Fruit fly (Drosophila melanogaster) whole organism, pupa: Measurements from ENCODE around the gene CG46339.
A peak's percentile ranks its signal among the peaks of the same experiment; 100 is the strongest.

ENCODE experiments used
- CG10348 ChIP-seq: fragments of 200-800 bp; sonication (Bioruptor generic); IDR thresholded peaks from 2 replicates; pipeline ENCODE4 v1.3.6; 2022; ENCODE audit warnings: missing biosample characterization, missing genetic modification characterization
- CG12605 ChIP-seq: fragments of 200-800 bp; sonication (Bioruptor generic); IDR thresholded peaks from 2 replicates; pipeline ENCODE4 v1.3.6; 2022; ENCODE audit warnings: missing biosample characterization, missing genetic modification characterization
- CG13204 ChIP-seq: fragments of 200-800 bp; sonication (Bioruptor generic); optimal IDR thresholded peaks from 2 replicates; lab custom pipeline; 2018; ENCODE audit warnings: missing biosample characterization, mild to moderate bottlenecking, missing genetic modification characterization, moderate library complexity
- CG14655 ChIP-seq: fragments of 200-800 bp; sonication (Bioruptor generic); optimal IDR thresholded peaks from 3 replicates; lab custom pipeline; 2017; ENCODE audit warnings: mild to moderate bottlenecking, missing biosample characterization, missing genetic modification reagents, missing genetic modification characterization
- CG15710 ChIP-seq: fragments of 200-800 bp; sonication (Bioruptor generic); optimal IDR thresholded peaks from 2 replicates; lab custom pipeline; 2018; ENCODE audit warnings: missing biosample characterization, mild to moderate bottlenecking, missing genetic modification characterization, moderate library complexity
- CG17806 ChIP-seq: fragments of 200-800 bp; sonication (Bioruptor generic); optimal IDR thresholded peaks from 2 replicates; lab custom pipeline; 2018; ENCODE audit warnings: missing biosample characterization, mild to moderate bottlenecking, missing genetic modification characterization, moderate library complexity
- CG32121 ChIP-seq: fragments of 200-800 bp; sonication (Bioruptor generic); IDR thresholded peaks from 2 replicates; pipeline ENCODE4 v1.3.6; 2022; ENCODE audit warnings: missing biosample characterization, missing genetic modification characterization
- CG34367 ChIP-seq: fragments of 200-800 bp; sonication (Bioruptor generic); optimal IDR thresholded peaks from 2 replicates; lab custom pipeline; 2018; ENCODE audit warnings: missing biosample characterization, mild to moderate bottlenecking, missing genetic modification characterization
- CG4496 ChIP-seq: fragments of 200-800 bp; sonication (Bioruptor generic); IDR thresholded peaks from 3 replicates; pipeline ENCODE4 v1.3.6; 2022; ENCODE audit warnings: missing biosample characterization, missing genetic modification characterization
- CG8159 ChIP-seq: fragments of 200-800 bp; sonication (Bioruptor generic); optimal IDR thresholded peaks from 3 replicates; lab custom pipeline; 2018; ENCODE audit warnings: missing biosample characterization, mild to moderate bottlenecking, missing genetic modification characterization, moderate library complexity
- CG8301 ChIP-seq: fragments of 200-800 bp; sonication (Bioruptor generic); optimal IDR thresholded peaks from 2 replicates; lab custom pipeline; 2018; ENCODE audit warnings: missing biosample characterization, mild to moderate bottlenecking, missing genetic modification characterization
- CG9948 ChIP-seq: fragments of 200-800 bp; sonication (Bioruptor generic); optimal IDR thresholded peaks from 2 replicates; lab custom pipeline; 2018; ENCODE audit warnings: missing biosample characterization, mild to moderate bottlenecking, missing genetic modification characterization, moderate library complexity
- D1 ChIP-seq: fragments of 200-800 bp; sonication (Bioruptor generic); optimal IDR thresholded peaks from 2 replicates; lab custom pipeline; 2018; ENCODE audit warnings: missing biosample characterization, mild to moderate bottlenecking, missing genetic modification characterization, moderate library complexity
- EcR ChIP-seq: fragments of 200-800 bp; sonication (Bioruptor generic); optimal IDR thresholded peaks from 3 replicates; lab custom pipeline; 2019; ENCODE audit warnings: missing biosample characterization, missing genetic modification characterization, mild to moderate bottlenecking, moderate library complexity, missing genetic modification reagents
- Ets98B ChIP-seq: fragments of 200-800 bp; sonication (Bioruptor generic); IDR thresholded peaks from 2 replicates; pipeline ENCODE4 v1.3.6; 2022; ENCODE audit warnings: missing biosample characterization, missing genetic modification characterization
- Pif1A ChIP-seq: fragments of 200-800 bp; sonication (Bioruptor generic); optimal IDR thresholded peaks from 3 replicates; lab custom pipeline; 2016; ENCODE audit warnings: missing biosample characterization, missing genetic modification characterization
- Pif1B ChIP-seq: fragments of 200-800 bp; sonication (Bioruptor generic); optimal IDR thresholded peaks from 3 replicates; lab custom pipeline; 2016; ENCODE audit warnings: missing biosample characterization, missing genetic modification characterization
- Snoo ChIP-seq: fragments of 200-800 bp; sonication (Bioruptor generic); optimal IDR thresholded peaks from 3 replicates; lab custom pipeline; 2017; ENCODE audit warnings: missing biosample characterization, mild to moderate bottlenecking, missing genetic modification characterization, inconsistent platforms
- fd96Ca ChIP-seq: fragments of 200-800 bp; sonication (Bioruptor generic); IDR thresholded peaks from 3 replicates; pipeline ENCODE4 v1.3.6; 2022; ENCODE audit warnings: missing biosample characterization, missing genetic modification characterization
- gl ChIP-seq: fragments of 200-800 bp; sonication (Bioruptor generic); optimal IDR thresholded peaks from 2 replicates; lab custom pipeline; 2018; ENCODE audit warnings: missing biosample characterization, mild to moderate bottlenecking, missing genetic modification characterization
- rn ChIP-seq: fragments of 200-800 bp; sonication (Bioruptor generic); IDR thresholded peaks from 2 replicates; pipeline ENCODE4 v1.3.6; 2022; ENCODE audit warnings: missing biosample characterization, missing genetic modification characterization

The CG46339 gene

DNA sequence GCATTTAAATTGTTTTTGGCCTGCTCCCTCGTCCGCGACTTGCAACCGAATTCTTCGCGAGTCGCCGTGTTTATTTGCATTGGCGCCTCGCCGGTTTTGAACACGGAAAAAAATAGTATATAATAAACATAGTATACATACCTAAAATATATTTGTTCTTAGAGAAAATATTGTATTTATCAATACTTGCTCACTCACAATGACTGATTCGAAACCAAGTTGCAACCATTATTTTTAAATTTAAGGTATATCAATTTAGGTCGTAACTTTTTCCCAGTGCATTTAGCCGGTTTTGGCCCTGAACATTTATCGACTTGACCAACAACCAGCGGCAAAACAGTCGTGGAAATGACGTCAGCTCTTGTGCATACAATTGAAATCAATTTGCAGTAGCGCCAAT, 12.9 kb downstream of the CG46339 start:
- peak; percentile 90 for TF ChIP-seq CG15710 (tag; lab: Kevin White, UChicago)
- peak; percentile 92 for TF ChIP-seq CG32121
- peak; percentile 89 for TF ChIP-seq Snoo (tag; lab: Kevin White, UChicago)
- TF ChIP-seq CG14655 (GFP tag; lab: Kevin White, UChicago), result peak; percentile 90
- peak; percentile 80 for TF ChIP-seq rn (GFP tag; lab: Robert Waterston, UW)
- peak; percentile 95 for TF ChIP-seq CG4496
- no peak for TF ChIP-seq EcR (GFP tag; lab: Kevin White, UChicago)
- TF ChIP-seq CG17806 (tag; lab: Kevin White, UChicago), result peak; percentile 78
- TF ChIP-seq CG13204, result peak; percentile 79
- peak; percentile 86 for TF ChIP-seq CG34367
- TF ChIP-seq CG12605 (GFP tag; lab: Robert Waterston, UW), result peak; percentile 92
- TF ChIP-seq CG8301, result peak; percentile 84
- peak; percentile 88 for TF ChIP-seq Ets98B (GFP tag; lab: Robert Waterston, UW)
- TF ChIP-seq CG10348, result peak; percentile 67
- peak; percentile 76 for TF ChIP-seq gl
- TF ChIP-seq D1, result peak; percentile 12
- TF ChIP-seq fd96Ca, result peak; percentile 85
- peak; percentile 86 for TF ChIP-seq CG8159
- TF ChIP-seq Pif1A (GFP tag; lab: Kevin White, UChicago), result peak; percentile 86
- peak; percentile 95 for TF ChIP-seq Pif1B (GFP tag; lab: Kevin White, UChicago)
- TF ChIP-seq CG9948, result peak; percentile 83

DNA sequence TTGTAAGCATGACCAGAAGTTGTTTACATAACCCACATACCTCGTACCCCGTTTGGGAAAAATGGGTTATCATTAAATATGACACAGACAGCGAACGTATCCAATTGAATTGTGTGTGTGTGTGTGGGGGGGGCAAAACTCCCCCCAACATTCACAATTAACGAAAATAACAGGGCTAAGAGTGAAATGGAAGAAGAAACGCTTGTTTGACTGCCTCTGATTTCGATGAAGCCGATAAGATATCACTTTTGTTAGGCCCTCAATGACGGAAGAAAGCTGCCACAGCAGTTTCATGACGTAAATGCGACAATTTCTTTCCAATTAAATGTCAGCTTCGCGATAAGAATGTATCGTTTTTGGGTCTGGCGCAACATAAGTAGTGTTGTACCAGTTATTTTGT, 18.3 kb downstream of the CG46339 start:
- TF ChIP-seq CG14655 (GFP tag; lab: Kevin White, UChicago) (no peak), CG8301 (no peak), Ets98B (GFP tag; lab: Robert Waterston, UW) (no peak), gl (no peak), CG10348 (no peak), CG34367 (no peak), fd96Ca (no peak)

DNA sequence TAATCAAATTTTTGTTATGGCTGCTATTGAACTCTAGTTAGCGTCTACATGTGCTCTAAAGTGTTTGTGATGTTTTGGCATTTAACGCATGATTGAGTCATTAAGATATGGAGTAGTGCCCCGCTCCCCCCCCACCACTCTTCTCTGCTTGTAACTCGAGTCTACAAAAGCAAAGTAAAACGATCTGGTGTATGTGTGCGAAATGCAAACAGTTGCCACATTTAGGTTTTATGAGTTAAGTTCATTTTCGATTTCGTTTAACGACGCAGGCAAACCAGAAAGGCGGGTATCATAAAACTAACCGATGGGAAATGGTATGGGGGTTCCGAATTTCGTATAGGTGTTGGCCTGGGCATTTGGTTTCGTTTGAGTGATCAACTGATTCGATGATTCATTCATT, 19.0 kb downstream of the CG46339 start:
- no peak for TF ChIP-seq CG8159
- TF ChIP-seq gl, result no peak
- no peak for TF ChIP-seq fd96Ca
- no peak for TF ChIP-seq CG9948
- no peak for TF ChIP-seq rn (GFP tag; lab: Robert Waterston, UW)
- TF ChIP-seq CG10348, result no peak
- TF ChIP-seq Ets98B (GFP tag; lab: Robert Waterston, UW), result no peak
- no peak for TF ChIP-seq CG14655 (GFP tag; lab: Kevin White, UChicago)
- TF ChIP-seq CG15710 (tag; lab: Kevin White, UChicago), result no peak
- TF ChIP-seq, all 21 proteins: peak for 0

DNA sequence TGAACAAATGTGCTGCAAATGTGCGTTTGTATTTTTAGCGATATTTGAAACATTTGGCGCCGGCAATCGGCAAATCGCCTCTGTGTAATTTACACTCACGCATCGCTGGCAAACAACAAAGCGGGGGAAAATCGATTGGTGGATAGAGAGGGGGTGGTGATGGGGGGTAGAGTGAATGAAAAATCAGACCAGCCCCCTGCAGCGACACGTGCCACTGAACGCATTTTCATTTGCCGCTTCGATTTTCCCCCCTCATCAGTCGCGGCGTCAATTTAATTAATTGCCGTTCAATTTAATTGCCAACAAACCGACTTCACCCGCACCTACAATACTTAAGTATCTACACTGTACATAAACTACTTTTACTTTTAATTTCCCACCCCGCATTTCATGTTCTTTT, 19.8 kb downstream of the CG46339 start:
- TF ChIP-seq CG15710 (tag; lab: Kevin White, UChicago), result no peak
- TF ChIP-seq CG8301, result no peak
- TF ChIP-seq CG32121, result 0 out of 2 replicates have a peak, but pooled peaks have one; percentile 37

DNA sequence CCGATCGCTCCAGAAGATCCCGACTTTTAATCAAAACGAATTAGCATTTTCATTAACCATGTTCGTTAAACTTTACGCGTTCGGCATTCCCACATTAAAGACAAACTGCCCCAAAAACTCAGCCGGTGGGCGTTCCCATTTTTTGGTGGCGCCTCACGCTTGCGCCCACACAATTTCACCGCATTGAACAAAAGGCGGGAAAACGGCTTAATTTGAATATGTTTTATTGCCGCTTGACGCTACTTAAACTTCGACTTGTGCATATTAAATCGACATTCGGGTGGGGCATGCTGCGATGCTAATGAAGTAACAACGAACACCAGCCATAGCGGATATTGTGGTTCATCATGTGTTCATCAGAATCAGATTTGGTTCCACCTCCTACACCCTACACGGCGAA, 20.9 kb downstream of the CG46339 start:
- no peak for TF ChIP-seq CG34367
- no peak for TF ChIP-seq CG8159
- no peak for TF ChIP-seq Ets98B (GFP tag; lab: Robert Waterston, UW)
- TF ChIP-seq CG12605 (GFP tag; lab: Robert Waterston, UW), result no peak
- no peak for TF ChIP-seq CG8301
- TF ChIP-seq CG9948, result no peak
- no peak for TF ChIP-seq D1
- TF ChIP-seq CG10348, result no peak
- no peak for TF ChIP-seq EcR (GFP tag; lab: Kevin White, UChicago)
- TF ChIP-seq Snoo (tag; lab: Kevin White, UChicago), result no peak
- TF ChIP-seq Pif1B (GFP tag; lab: Kevin White, UChicago), result no peak
- no peak for TF ChIP-seq rn (GFP tag; lab: Robert Waterston, UW)
- no peak for TF ChIP-seq CG32121
- TF ChIP-seq CG17806 (tag; lab: Kevin White, UChicago), result no peak
- TF ChIP-seq gl, result no peak
- TF ChIP-seq CG4496, result no peak
- no peak for TF ChIP-seq CG14655 (GFP tag; lab: Kevin White, UChicago)

DNA sequence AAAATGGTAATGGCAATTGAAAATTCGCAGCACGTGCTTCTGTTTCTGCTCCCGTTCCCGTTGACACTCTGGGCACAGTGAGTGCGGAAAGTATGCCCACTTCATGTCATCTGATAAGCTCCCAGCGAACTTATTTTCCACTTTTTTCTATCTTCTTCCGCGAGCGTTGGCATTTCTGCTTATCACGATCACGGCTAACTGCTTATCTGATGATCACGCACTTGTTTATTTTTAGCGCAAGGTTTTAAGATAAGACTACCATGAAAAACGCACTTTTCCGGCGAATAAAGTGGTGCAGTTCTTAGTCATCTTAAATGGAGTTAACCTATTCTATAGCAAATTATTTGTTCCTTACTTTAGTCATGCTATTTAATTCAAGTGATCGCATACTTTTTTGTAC, 21.9 kb downstream of the CG46339 start:
- TF ChIP-seq CG12605 (GFP tag; lab: Robert Waterston, UW) (no peak), CG4496 (peak; percentile 21; the same call in 1 of the 3 replicates), fd96Ca (no peak), CG17806 (tag; lab: Kevin White, UChicago) (no peak), Pif1B (GFP tag; lab: Kevin White, UChicago) (no peak), CG9948 (peak; percentile 37), CG8301 (peak; percentile 65), Pif1A (GFP tag; lab: Kevin White, UChicago) (peak; percentile 47), D1 (no peak), CG15710 (tag; lab: Kevin White, UChicago) (peak; percentile 7), EcR (GFP tag; lab: Kevin White, UChicago) (no peak), CG10348 (no peak), CG32121 (no peak), Ets98B (GFP tag; lab: Robert Waterston, UW) (no peak), CG34367 (no peak), CG13204 (no peak), rn (GFP tag; lab: Robert Waterston, UW) (no peak), Snoo (tag; lab: Kevin White, UChicago) (peak; percentile 33), gl (no peak), CG8159 (peak; percentile 46), CG14655 (GFP tag; lab: Kevin White, UChicago) (peak; percentile 76)

DNA sequence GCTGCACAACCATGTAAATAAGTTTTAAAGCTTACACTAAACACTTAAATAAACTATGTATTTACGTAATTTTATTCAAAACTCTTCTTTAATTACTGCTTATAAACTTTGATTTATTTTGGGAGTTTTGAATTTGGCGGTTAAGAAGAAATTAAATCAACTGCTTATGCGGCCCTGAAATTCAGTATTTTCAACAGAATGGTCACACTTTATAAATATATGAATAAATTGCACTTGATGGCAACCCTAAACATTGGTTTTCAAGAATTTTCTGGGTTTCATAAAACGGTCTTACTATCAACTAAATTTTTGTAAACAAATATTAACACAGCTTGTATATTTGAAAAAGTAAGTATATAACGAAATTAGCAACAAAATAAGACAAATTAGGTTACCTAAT, 29.7 kb downstream of the CG46339 start, which contains the start of gene CG14252:
CG14252 (plus strand) TSS at position 302 of the 400 bp plus-strand sequence.
- no peak for TF ChIP-seq CG12605 (GFP tag; lab: Robert Waterston, UW)
- no peak for TF ChIP-seq CG10348
